Fruit fly (Drosophila melanogaster) whole organism, prepupa: ENCODE measurements around the gene CG11779.

Experiments used
- Blimp-1 ChIP-seq: fragments of 200-800 bp; sonication (Bioruptor generic); optimal IDR thresholded peaks from 3 replicates; lab custom pipeline; 2017; ENCODE audit warnings: missing biosample characterization, missing genetic modification characterization, mild to moderate bottlenecking, moderate library complexity, missing genetic modification reagents
- CG10631 ChIP-seq: fragments of 200-800 bp; sonication (Bioruptor generic); optimal IDR thresholded peaks from 2 replicates; lab custom pipeline; 2016; ENCODE audit warnings: missing biosample characterization, missing genetic modification characterization
- CG11294 ChIP-seq: fragments of 200-800 bp; sonication (Bioruptor generic); IDR thresholded peaks from 2 replicates; pipeline ENCODE4 v1.3.6; 2022; ENCODE audit warnings: missing biosample characterization, missing genetic modification characterization
- CG11762 ChIP-seq: fragments of 200-800 bp; sonication (Bioruptor generic); optimal IDR thresholded peaks from 3 replicates; lab custom pipeline; 2016; ENCODE audit warnings: missing biosample characterization, missing genetic modification characterization; ENCODE audit not compliant: insufficient read depth
- CG15336 ChIP-seq: fragments of 200-800 bp; sonication (Bioruptor generic); IDR thresholded peaks from 2 replicates; pipeline ENCODE4 v1.3.6; 2022; ENCODE audit warnings: missing biosample characterization, missing genetic modification characterization
- CG1621 ChIP-seq: fragments of 200-800 bp; sonication (Bioruptor generic); optimal IDR thresholded peaks from 3 replicates; lab custom pipeline; 2018; ENCODE audit warnings: missing biosample characterization, mild to moderate bottlenecking, missing genetic modification characterization
- CG16779 ChIP-seq: fragments of 200-800 bp; sonication (Bioruptor generic); optimal IDR thresholded peaks from 3 replicates; lab custom pipeline; 2017; ENCODE audit warnings: missing biosample characterization, mild to moderate bottlenecking, missing genetic modification characterization
- CG3032 ChIP-seq: fragments of 200-800 bp; optimal IDR thresholded peaks from 2 replicates; lab custom pipeline; 2019; ENCODE audit warnings: missing biosample characterization, mild to moderate bottlenecking, missing genetic modification characterization, moderate library complexity
- CG31627 ChIP-seq: fragments of 200-800 bp; sonication (Bioruptor generic); optimal IDR thresholded peaks from 3 replicates; lab custom pipeline; 2016; ENCODE audit warnings: missing biosample characterization, missing genetic modification characterization
- CG34406 ChIP-seq: fragments of 200-800 bp; sonication (Bioruptor generic); optimal IDR thresholded peaks from 3 replicates; lab custom pipeline; 2016; ENCODE audit warnings: missing biosample characterization, missing genetic modification characterization
- CG3919 ChIP-seq: fragments of 200-800 bp; sonication (Bioruptor generic); optimal IDR thresholded peaks from 3 replicates; lab custom pipeline; 2016; ENCODE audit warnings: missing biosample characterization, missing genetic modification characterization
- CG4318 ChIP-seq: fragments of 200-800 bp; sonication (Bioruptor generic); optimal IDR thresholded peaks from 3 replicates; lab custom pipeline; 2017; ENCODE audit warnings: missing biosample characterization, mild to moderate bottlenecking, missing genetic modification characterization
- CG6276 ChIP-seq: fragments of 200-800 bp; sonication (Bioruptor generic); optimal IDR thresholded peaks from 2 replicates; lab custom pipeline; 2017; ENCODE audit warnings: missing biosample characterization, mild to moderate bottlenecking, missing genetic modification characterization
- CG6808 ChIP-seq: fragments of 200-800 bp; sonication (Bioruptor generic); optimal IDR thresholded peaks from 3 replicates; lab custom pipeline; 2017; ENCODE audit warnings: missing biosample characterization, missing genetic modification characterization, mild to moderate bottlenecking, moderate library complexity, missing genetic modification reagents
- CG6854 ChIP-seq: fragments of 200-800 bp; sonication (Bioruptor generic); optimal IDR thresholded peaks from 2 replicates; lab custom pipeline; 2017; ENCODE audit warnings: missing biosample characterization, mild to moderate bottlenecking, missing genetic modification characterization
- CG7368 ChIP-seq: fragments of 200-800 bp; sonication (Bioruptor generic); optimal IDR thresholded peaks from 3 replicates; lab custom pipeline; 2016; ENCODE audit warnings: missing biosample characterization, missing genetic modification characterization
- CG8119 ChIP-seq: fragments of 200-800 bp; sonication (Bioruptor generic); IDR thresholded peaks from 3 replicates; pipeline ENCODE4 v1.3.6; 2022; ENCODE audit warnings: missing biosample characterization, missing genetic modification characterization
- CG8319 ChIP-seq: fragments of 200-800 bp; sonication (Bioruptor generic); optimal IDR thresholded peaks from 3 replicates; lab custom pipeline; 2016; ENCODE audit warnings: missing biosample characterization, missing genetic modification characterization
- CG8632 ChIP-seq: fragments of 200-800 bp; sonication (Bioruptor generic); optimal IDR thresholded peaks from 3 replicates; lab custom pipeline; 2016; ENCODE audit warnings: missing biosample characterization, missing genetic modification characterization
- CG9139 ChIP-seq: fragments of 200-800 bp; sonication (Bioruptor generic); optimal IDR thresholded peaks from 3 replicates; lab custom pipeline; 2017; ENCODE audit warnings: missing biosample characterization, mild to moderate bottlenecking, missing genetic modification characterization
- Eip93F ChIP-seq: fragments of 200-800 bp; sonication (Bioruptor generic); optimal IDR thresholded peaks from 2 replicates; lab custom pipeline; 2016; ENCODE audit warnings: missing biosample characterization, mild to moderate bottlenecking, missing genetic modification characterization
- Ets21C ChIP-seq: fragments of 200-800 bp; sonication (Bioruptor generic); optimal IDR thresholded peaks from 3 replicates; lab custom pipeline; 2016; ENCODE audit warnings: missing biosample characterization, missing genetic modification characterization
- Ets96B ChIP-seq: fragments of 200-800 bp; optimal IDR thresholded peaks from 2 replicates; lab custom pipeline; 2019; ENCODE audit warnings: missing biosample characterization, mild to moderate bottlenecking, missing genetic modification characterization, moderate library complexity
- Gug ChIP-seq: fragments of 200-800 bp; sonication (Bioruptor generic); IDR thresholded peaks from 2 replicates; pipeline ENCODE4 v1.3.6; 2022; ENCODE audit warnings: missing biosample characterization, missing genetic modification characterization
- Hr38 ChIP-seq: sonication (Bioruptor generic); optimal IDR thresholded peaks from 2 replicates; lab custom pipeline; 2016; ENCODE audit warnings: missing biosample characterization, missing genetic modification characterization
- Hr39 ChIP-seq: fragments of 200-800 bp; sonication (Bioruptor generic); optimal IDR thresholded peaks from 2 replicates; lab custom pipeline; 2016; ENCODE audit warnings: missing biosample characterization, missing genetic modification characterization
- Hr4 ChIP-seq: fragments of 200-800 bp; sonication (Bioruptor generic); optimal IDR thresholded peaks from 3 replicates; lab custom pipeline; 2016; ENCODE audit warnings: missing biosample characterization, missing genetic modification characterization
- Lpt ChIP-seq: fragments of 200-800 bp; sonication (Bioruptor generic); optimal IDR thresholded peaks from 3 replicates; lab custom pipeline; 2016; ENCODE audit warnings: missing biosample characterization, missing genetic modification characterization
- Met ChIP-seq: fragments of 200-800 bp; sonication (Bioruptor generic); optimal IDR thresholded peaks from 3 replicates; lab custom pipeline; 2016; ENCODE audit warnings: missing biosample characterization, missing genetic modification characterization
- OdsH ChIP-seq: fragments of 200-800 bp; sonication (Bioruptor generic); optimal IDR thresholded peaks from 3 replicates; lab custom pipeline; 2016; ENCODE audit warnings: missing biosample characterization, missing genetic modification characterization
- Sox102F ChIP-seq: fragments of 200-800 bp; sonication (Bioruptor generic); optimal IDR thresholded peaks from 2 replicates; lab custom pipeline; 2016; ENCODE audit warnings: missing biosample characterization, mild to moderate bottlenecking, missing genetic modification characterization
- Sox14 ChIP-seq: fragments of 200-800 bp; sonication (Bioruptor generic); optimal IDR thresholded peaks from 3 replicates; lab custom pipeline; 2016; ENCODE audit warnings: missing biosample characterization, missing genetic modification characterization
- Sox15 ChIP-seq: fragments of 200-800 bp; sonication (Bioruptor generic); optimal IDR thresholded peaks from 3 replicates; lab custom pipeline; 2016; ENCODE audit warnings: missing biosample characterization, missing genetic modification characterization
- achi ChIP-seq: fragments of 200-800 bp; sonication (Bioruptor generic); optimal IDR thresholded peaks from 3 replicates; lab custom pipeline; 2016; ENCODE audit warnings: missing biosample characterization, missing genetic modification characterization
- acj6 ChIP-seq: fragments of 200-800 bp; sonication (Bioruptor generic); optimal IDR thresholded peaks from 3 replicates; lab custom pipeline; 2016; ENCODE audit warnings: missing biosample characterization, missing genetic modification characterization
- cyc ChIP-seq: fragments of 200-800 bp; sonication (Bioruptor generic); optimal IDR thresholded peaks from 3 replicates; lab custom pipeline; 2016; ENCODE audit warnings: missing biosample characterization, missing genetic modification characterization
- dsx ChIP-seq: fragments of 200-800 bp; optimal IDR thresholded peaks from 3 replicates; lab custom pipeline; 2019; ENCODE audit warnings: missing biosample characterization, mild to moderate bottlenecking, missing genetic modification characterization, moderate library complexity; ENCODE audit not compliant: poor library complexity, severe bottlenecking
- eg ChIP-seq: fragments of 200-800 bp; sonication (Bioruptor generic); IDR thresholded peaks from 3 replicates; pipeline ENCODE4 v1.3.6; 2022; ENCODE audit warnings: missing biosample characterization, missing genetic modification characterization
- esn ChIP-seq: fragments of 200-800 bp; sonication (Bioruptor generic); optimal IDR thresholded peaks from 2 replicates; lab custom pipeline; 2016; ENCODE audit warnings: missing biosample characterization, mild to moderate bottlenecking, missing genetic modification characterization, moderate library complexity
- fkh ChIP-seq: fragments of 200-800 bp; sonication (Bioruptor generic); optimal IDR thresholded peaks from 3 replicates; lab custom pipeline; 2017; ENCODE audit warnings: missing biosample characterization, mild to moderate bottlenecking, missing genetic modification characterization, moderate library complexity
- lz ChIP-seq: fragments of 200-800 bp; sonication (Bioruptor generic); optimal IDR thresholded peaks from 3 replicates; lab custom pipeline; 2016; ENCODE audit warnings: missing biosample characterization, missing genetic modification characterization
- pdm3 ChIP-seq: fragments of 200-800 bp; sonication (Bioruptor generic); optimal IDR thresholded peaks from 3 replicates; lab custom pipeline; 2016; ENCODE audit warnings: missing biosample characterization, missing genetic modification characterization
- salr ChIP-seq, 2 experiments: fragments of 200-800 bp; sonication (Bioruptor generic); optimal IDR thresholded peaks; 3 replicates each; lab custom pipeline; 2016 to 2018; ENCODE audit warnings: missing biosample characterization in 2 of 2, missing genetic modification characterization in 2 of 2, mild to moderate bottlenecking in 1 of 2
- spab ChIP-seq: fragments of 200-800 bp; sonication (Bioruptor generic); optimal IDR thresholded peaks from 2 replicates; lab custom pipeline; 2017; ENCODE audit warnings: missing biosample characterization, mild to moderate bottlenecking, missing genetic modification characterization, missing genetic modification reagents
- svp ChIP-seq: fragments of 200-800 bp; sonication (Bioruptor generic); peaks from one replicate; lab custom pipeline; 2016; ENCODE audit warnings: missing biosample characterization, missing genetic modification characterization
- vri ChIP-seq: fragments of 200-800 bp; sonication (Bioruptor generic); optimal IDR thresholded peaks from 3 replicates; lab custom pipeline; 2016; ENCODE audit warnings: missing biosample characterization, mild to moderate bottlenecking, missing genetic modification characterization

The CG11779 gene

dm6 chr3R:19105821-19106220 is 53.9 kb downstream of the CG11779 start (continued):
- TF ChIP-seq Sox14 (GFP tag; lab: Kevin White, UChicago) = peak; percentile 82
- peak; percentile 80 for TF ChIP-seq Ets96B
- TF ChIP-seq CG9139 (GFP tag; lab: Kevin White, UChicago) = peak; percentile 0
- peak; percentile 75 for TF ChIP-seq achi (GFP tag; lab: Kevin White, UChicago)
- peak; percentile 62 for TF ChIP-seq CG8632
- TF ChIP-seq Ets21C (GFP tag; lab: Kevin White, UChicago) = peak; percentile 30
- peak; percentile 84 for TF ChIP-seq eg (GFP tag; lab: Robert Waterston, UW)
- TF ChIP-seq CG1621 (tag; lab: Kevin White, UChicago) = peak; percentile 79
- TF ChIP-seq CG11762 = peak; percentile 68
- no peak for TF ChIP-seq fkh (GFP tag; lab: Kevin White, UChicago)
- peak; percentile 84 for TF ChIP-seq CG6808 (GFP tag; lab: Kevin White, UChicago)
- TF ChIP-seq CG8319 = peak; percentile 49
- peak; percentile 48 to 77 for TF ChIP-seq salr (GFP tag; optimal IDR thresholded peaks at IDR 0.05; lab: Kevin White, UChicago)
- TF ChIP-seq Gug = peak; percentile 81
- TF ChIP-seq vri (GFP tag; lab: Kevin White, UChicago) = no peak
- peak; percentile 67 for TF ChIP-seq CG6276 (GFP tag; lab: Kevin White, UChicago)
- TF ChIP-seq OdsH (GFP tag; lab: Kevin White, UChicago) = peak; percentile 79
- TF ChIP-seq Sox15 (GFP tag; lab: Kevin White, UChicago) = peak; percentile 44
- TF ChIP-seq CG7368 (GFP tag; lab: Kevin White, UChicago) = peak; percentile 64
- peak; percentile 57 for TF ChIP-seq dsx (GFP tag; lab: Kevin White, UChicago)
- TF ChIP-seq acj6 (GFP tag; lab: Kevin White, UChicago) = peak; percentile 76
- TF ChIP-seq CG8119 (GFP tag; lab: Robert Waterston, UW) = peak; percentile 82
- peak; percentile 58 for TF ChIP-seq cyc (GFP tag; lab: Kevin White, UChicago)
- peak; percentile 69 for TF ChIP-seq CG16779
- TF ChIP-seq Sox102F = peak; percentile 61
- peak; percentile 77 for TF ChIP-seq pdm3
- TF ChIP-seq Hr38 (GFP tag; lab: Kevin White, UChicago) = no peak
- TF ChIP-seq CG10631 (GFP tag; lab: Kevin White, UChicago) = peak; percentile 79
- no peak for TF ChIP-seq Blimp-1 (GFP tag; lab: Kevin White, UChicago)
- no peak for TF ChIP-seq CG6854 (GFP tag; lab: Kevin White, UChicago)
- TF ChIP-seq CG11294 (GFP tag; lab: Robert Waterston, UW) = peak; percentile 72
- peak; percentile 74 for TF ChIP-seq esn (GFP tag; lab: Kevin White, UChicago)
- peak; percentile 85 for TF ChIP-seq Hr4 (GFP tag; lab: Kevin White, UChicago)
- peak; percentile 68 for TF ChIP-seq Met
- peak; percentile 71 for TF ChIP-seq spab (GFP tag; lab: Kevin White, UChicago)

dm6 chr3R:19104123-19104522 is 55.6 kb downstream of the CG11779 start:
- TF ChIP-seq CG7368 (GFP tag; lab: Kevin White, UChicago) = peak; percentile 8
- peak; percentile 51 for TF ChIP-seq achi (GFP tag; lab: Kevin White, UChicago)
- TF ChIP-seq Sox102F = peak; percentile 64
- peak; percentile 46 for TF ChIP-seq CG31627 (GFP tag; lab: Kevin White, UChicago)
- peak; percentile 64 for TF ChIP-seq esn (GFP tag; lab: Kevin White, UChicago)
- peak; percentile 87 for TF ChIP-seq CG8119 (GFP tag; lab: Robert Waterston, UW)
- peak; percentile 44 for TF ChIP-seq Hr39
- peak; percentile 81 for TF ChIP-seq eg (GFP tag; lab: Robert Waterston, UW)
- TF ChIP-seq Sox15 (GFP tag; lab: Kevin White, UChicago) = no peak
- no peak for TF ChIP-seq Blimp-1 (GFP tag; lab: Kevin White, UChicago)
- peak; percentile 53 for TF ChIP-seq svp (GFP tag; lab: Kevin White, UChicago)
- peak; percentile 43 for TF ChIP-seq lz (GFP tag; lab: Kevin White, UChicago)
- peak; percentile 41 for TF ChIP-seq Ets96B
- TF ChIP-seq Sox14 (GFP tag; lab: Kevin White, UChicago) = peak; percentile 49
- TF ChIP-seq CG16779 = peak; percentile 23
- TF ChIP-seq Gug = peak; percentile 57
- peak; percentile 43 for TF ChIP-seq CG34406
- peak; percentile 33 for TF ChIP-seq CG10631 (GFP tag; lab: Kevin White, UChicago)
- TF ChIP-seq CG15336 (GFP tag; lab: Robert Waterston, UW) = peak; percentile 92
- TF ChIP-seq CG6276 (GFP tag; lab: Kevin White, UChicago) = peak; percentile 82
- no peak for TF ChIP-seq CG6854 (GFP tag; lab: Kevin White, UChicago)
- TF ChIP-seq CG9139 (GFP tag; lab: Kevin White, UChicago) = no peak
- peak; percentile 85 for TF ChIP-seq Hr4 (GFP tag; lab: Kevin White, UChicago)
- no peak for TF ChIP-seq fkh (GFP tag; lab: Kevin White, UChicago)
- TF ChIP-seq Lpt (GFP tag; lab: Kevin White, UChicago) = peak; percentile 22
- TF ChIP-seq acj6 (GFP tag; lab: Kevin White, UChicago) = peak; percentile 57
- no peak for TF ChIP-seq Hr38 (GFP tag; lab: Kevin White, UChicago)
- TF ChIP-seq spab (GFP tag; lab: Kevin White, UChicago) = peak; percentile 19
- TF ChIP-seq Eip93F (GFP tag; lab: Kevin White, UChicago) = no peak
- TF ChIP-seq cyc (GFP tag; lab: Kevin White, UChicago) = peak; percentile 18
- TF ChIP-seq CG1621 (tag; lab: Kevin White, UChicago) = peak; percentile 23
- TF ChIP-seq CG3032 = peak; percentile 6
- TF ChIP-seq Ets21C (GFP tag; lab: Kevin White, UChicago) = peak; percentile 10
- peak; percentile 60 for TF ChIP-seq pdm3
- TF ChIP-seq CG4318 (GFP tag; lab: Kevin White, UChicago) = peak; percentile 51
- TF ChIP-seq CG3919 = peak; percentile 49
